Fruit fly (Drosophila melanogaster) whole organism, embryonic: ENCODE data around the gene CG43346.

ENCODE experiments used
- Abd-B ChIP-seq: fragments of 200-800 bp; sonication (Bioruptor generic); optimal IDR thresholded peaks from 2 replicates; lab custom pipeline; 2018; ENCODE audit warnings: missing biosample characterization, mild to moderate bottlenecking, missing genetic modification characterization, moderate library complexity
- CG10979 ChIP-seq: fragments of 200-800 bp; sonication (Bioruptor generic); optimal IDR thresholded peaks from 2 replicates; lab custom pipeline; 2018; ENCODE audit warnings: missing biosample characterization, mild to moderate bottlenecking, missing genetic modification characterization, moderate library complexity
- CG11398 ChIP-seq: fragments of 200-800 bp; sonication (Bioruptor generic); optimal IDR thresholded peaks from 2 replicates; lab custom pipeline; 2016; ENCODE audit warnings: missing biosample characterization, missing genetic modification characterization
- CG11504 ChIP-seq: fragments of 200-800 bp; sonication (Bioruptor generic); optimal IDR thresholded peaks from 3 replicates; lab custom pipeline; 2019; ENCODE audit warnings: missing biosample characterization, mild to moderate bottlenecking, missing genetic modification characterization, moderate library complexity
- CG12104 ChIP-seq: fragments of 200-800 bp; sonication (Bioruptor generic); optimal IDR thresholded peaks from 3 replicates; lab custom pipeline; 2016; ENCODE audit warnings: missing biosample characterization, missing genetic modification characterization
- CG14441 ChIP-seq: fragments of 200-800 bp; sonication (Bioruptor generic); IDR thresholded peaks from 2 replicates; pipeline ENCODE4 v1.3.6; 2022; ENCODE audit warnings: missing biosample characterization, missing genetic modification characterization
- CG15073 ChIP-seq: fragments of 200-800 bp; sonication (Bioruptor generic); optimal IDR thresholded peaks from 2 replicates; lab custom pipeline; 2016; ENCODE audit warnings: missing biosample characterization, missing genetic modification characterization
- CG15269 ChIP-seq: fragments of 200-800 bp; sonication (Bioruptor generic); optimal IDR thresholded peaks from 2 replicates; lab custom pipeline; 2018; ENCODE audit warnings: missing biosample characterization, mild to moderate bottlenecking, missing genetic modification characterization, moderate library complexity
- CG1602 ChIP-seq: fragments of 200-800 bp; sonication (Bioruptor generic); optimal IDR thresholded peaks from 3 replicates; lab custom pipeline; 2016; ENCODE audit warnings: missing biosample characterization, missing genetic modification characterization
- CG1647 ChIP-seq: fragments of 200-800 bp; sonication (Bioruptor generic); optimal IDR thresholded peaks from 3 replicates; lab custom pipeline; 2016; ENCODE audit warnings: missing biosample characterization, missing genetic modification characterization
- CG17359 ChIP-seq: fragments of 200-800 bp; sonication (Bioruptor generic); optimal IDR thresholded peaks from 3 replicates; lab custom pipeline; 2018; ENCODE audit warnings: missing biosample characterization, mild to moderate bottlenecking, missing genetic modification characterization, moderate library complexity
- CG17361 ChIP-seq: fragments of 200-800 bp; sonication (Bioruptor generic); IDR thresholded peaks from 3 replicates; pipeline ENCODE4 v1.3.6; 2022; ENCODE audit warnings: missing biosample characterization, missing genetic modification characterization
- CG2678 ChIP-seq: fragments of 200-800 bp; sonication (Bioruptor generic); optimal IDR thresholded peaks from 3 replicates; lab custom pipeline; 2019; ENCODE audit warnings: missing biosample characterization, mild to moderate bottlenecking, missing genetic modification characterization, moderate library complexity
- CG30403 ChIP-seq: fragments of 200-800 bp; sonication (Bioruptor generic); optimal IDR thresholded peaks from 3 replicates; lab custom pipeline; 2016; ENCODE audit warnings: missing biosample characterization, missing genetic modification characterization
- CG31365 ChIP-seq: fragments of 200-800 bp; sonication (Bioruptor generic); optimal IDR thresholded peaks from 2 replicates; lab custom pipeline; 2018; ENCODE audit warnings: missing biosample characterization, mild to moderate bottlenecking, missing genetic modification characterization
- CG3281 ChIP-seq: fragments of 200-800 bp; sonication (Bioruptor generic); optimal IDR thresholded peaks from 3 replicates; lab custom pipeline; 2017; ENCODE audit warnings: missing biosample characterization, mild to moderate bottlenecking, missing genetic modification characterization
- CG34422 ChIP-seq: fragments of 200-800 bp; sonication (Bioruptor generic); IDR thresholded peaks from 3 replicates; pipeline ENCODE4 v1.3.6; 2022; ENCODE audit warnings: missing biosample characterization, missing genetic modification characterization
- CG3838 ChIP-seq: fragments of 200-800 bp; sonication (Bioruptor generic); optimal IDR thresholded peaks from 3 replicates; lab custom pipeline; 2016; ENCODE audit warnings: missing biosample characterization, missing genetic modification characterization
- CG4424 ChIP-seq: fragments of 200-800 bp; sonication (Bioruptor generic); optimal IDR thresholded peaks from 3 replicates; lab custom pipeline; 2016; ENCODE audit warnings: missing biosample characterization, missing genetic modification characterization
- CG4707 ChIP-seq: fragments of 200-800 bp; sonication (Bioruptor generic); optimal IDR thresholded peaks from 2 replicates; lab custom pipeline; 2018; ENCODE audit warnings: missing biosample characterization, mild to moderate bottlenecking, missing genetic modification characterization, moderate library complexity
- CG7271 ChIP-seq: fragments of 200-800 bp; sonication (Bioruptor generic); optimal IDR thresholded peaks from 2 replicates; lab custom pipeline; 2018; ENCODE audit warnings: missing biosample characterization, mild to moderate bottlenecking, missing genetic modification characterization, moderate library complexity
- CG8924 ChIP-seq: fragments of 200-800 bp; optimal IDR thresholded peaks from 3 replicates; lab custom pipeline; 2019; ENCODE audit warnings: missing biosample characterization, mild to moderate bottlenecking, missing genetic modification characterization, moderate library complexity
- CG9817 ChIP-seq: fragments of 200-800 bp; sonication (Bioruptor generic); optimal IDR thresholded peaks from 2 replicates; lab custom pipeline; 2018; ENCODE audit warnings: missing biosample characterization, mild to moderate bottlenecking, missing genetic modification characterization, moderate library complexity
- D19A ChIP-seq: fragments of 200-800 bp; optimal IDR thresholded peaks from 3 replicates; lab custom pipeline; 2019; ENCODE audit warnings: missing biosample characterization, mild to moderate bottlenecking, missing genetic modification characterization, moderate library complexity
- Dip3 ChIP-seq: fragments of 200-800 bp; sonication (Bioruptor generic); optimal IDR thresholded peaks from 3 replicates; lab custom pipeline; 2016; ENCODE audit warnings: missing biosample characterization, missing genetic modification characterization
- Dll ChIP-seq: fragments of 200-800 bp; sonication (Bioruptor generic); IDR thresholded peaks from 4 replicates; pipeline ENCODE4 v1.3.6; 2022; ENCODE audit warnings: missing biosample characterization, missing genetic modification characterization; ENCODE audit not compliant: partially characterized antibody
- Drgx ChIP-seq: fragments of 200-800 bp; sonication (Bioruptor generic); IDR thresholded peaks from 2 replicates; pipeline ENCODE4 v1.3.6; 2022; ENCODE audit warnings: missing biosample characterization, missing genetic modification characterization
- E2f2 ChIP-seq: fragments of 200-800 bp; sonication (Bioruptor generic); IDR thresholded peaks from 2 replicates; pipeline ENCODE4 v1.3.6; 2022; ENCODE audit warnings: missing biosample characterization, missing genetic modification characterization
- HHEX ChIP-seq: fragments of 200-800 bp; sonication (Bioruptor generic); optimal IDR thresholded peaks from 3 replicates; lab custom pipeline; 2017; ENCODE audit warnings: missing biosample characterization, mild to moderate bottlenecking, missing genetic modification characterization, missing genetic modification reagents
- Hmr ChIP-seq: fragments of 200-800 bp; sonication (Bioruptor generic); optimal IDR thresholded peaks from 3 replicates; lab custom pipeline; 2017; ENCODE audit warnings: mild to moderate bottlenecking, missing biosample characterization, missing genetic modification reagents, missing genetic modification characterization
- Lhr ChIP-seq: fragments of 200-800 bp; sonication (Bioruptor generic); optimal IDR thresholded peaks from 3 replicates; lab custom pipeline; 2017; ENCODE audit warnings: mild to moderate bottlenecking, missing biosample characterization, missing genetic modification reagents, missing genetic modification characterization
- Nf-YA ChIP-seq: fragments of 200-800 bp; sonication (Bioruptor generic); IDR thresholded peaks from 2 replicates; pipeline ENCODE4 v1.3.6; 2022; ENCODE audit warnings: missing biosample characterization, missing genetic modification characterization
- NfI ChIP-seq: fragments of 200-800 bp; sonication (Bioruptor generic); optimal IDR thresholded peaks from 3 replicates; lab custom pipeline; 2018; ENCODE audit warnings: missing biosample characterization, mild to moderate bottlenecking, missing genetic modification characterization, moderate library complexity
- Side ChIP-seq: fragments of 200-800 bp; sonication (Bioruptor generic); optimal IDR thresholded peaks from 2 replicates; lab custom pipeline; 2016; ENCODE audit warnings: missing biosample characterization, missing genetic modification characterization
- Six4 ChIP-seq: fragments of 200-800 bp; sonication (Bioruptor generic); optimal IDR thresholded peaks from 2 replicates; lab custom pipeline; 2016; ENCODE audit warnings: missing biosample characterization, missing genetic modification characterization
- Sox102F ChIP-seq: fragments of 200-800 bp; sonication (Bioruptor generic); optimal IDR thresholded peaks from 2 replicates; lab custom pipeline; 2018; ENCODE audit warnings: missing biosample characterization, mild to moderate bottlenecking, missing genetic modification characterization, moderate library complexity
- Taf1 ChIP-seq: fragments of 200-800 bp; sonication (Bioruptor generic); IDR thresholded peaks from 2 replicates; pipeline ENCODE4 v1.3.6; 2022; ENCODE audit warnings: missing biosample characterization, missing genetic modification characterization
- Usf ChIP-seq: fragments of 200-800 bp; sonication (Bioruptor generic); optimal IDR thresholded peaks from 2 replicates; lab custom pipeline; 2017; ENCODE audit warnings: missing genotype, missing biosample characterization, missing genetic modification characterization
- amos ChIP-seq: fragments of 200-800 bp; sonication (Bioruptor generic); IDR thresholded peaks from 2 replicates; pipeline ENCODE4 v1.3.6; 2022; ENCODE audit warnings: missing biosample characterization, missing genetic modification characterization; ENCODE audit not compliant: partially characterized antibody
- chm ChIP-seq: fragments of 200-800 bp; sonication (Bioruptor generic); IDR thresholded peaks from 2 replicates; pipeline ENCODE4 v1.3.6; 2022; ENCODE audit warnings: missing biosample characterization, missing genetic modification characterization
- eve ChIP-seq, 2 experiments: fragments of >200 bp; optimal IDR thresholded peaks; 2 replicates each; lab custom pipeline; 2017; ENCODE audit warnings: missing biosample characterization in 2 of 2, missing genetic modification characterization in 2 of 2
- fru ChIP-seq: fragments of >200 bp; optimal IDR thresholded peaks from 2 replicates; lab custom pipeline; 2017
- grau ChIP-seq: fragments of 200-800 bp; optimal IDR thresholded peaks from 3 replicates; lab custom pipeline; 2019; ENCODE audit warnings: missing biosample characterization, mild to moderate bottlenecking, missing genetic modification characterization, moderate library complexity
- lola ChIP-seq, 3 experiments: fragments of >200 bp in 2 of 3; fragments of 200-800 bp in 1 of 3; sonication (Bioruptor generic) in 1 of 3; optimal IDR thresholded peaks; 2 replicates each; lab custom pipeline; 2017 to 2019; ENCODE audit warnings: missing biosample characterization in 3 of 3, missing genetic modification characterization in 3 of 3, mild to moderate bottlenecking in 1 of 3, moderate library complexity in 1 of 3
- nerfin-1 ChIP-seq: fragments of 200-800 bp; sonication (Bioruptor generic); optimal IDR thresholded peaks from 3 replicates; lab custom pipeline; 2019; ENCODE audit warnings: missing biosample characterization, mild to moderate bottlenecking, missing genetic modification characterization, moderate library complexity
- ranshi ChIP-seq: fragments of 200-800 bp; sonication (Bioruptor generic); IDR thresholded peaks from 2 replicates; pipeline ENCODE4 v1.3.6; 2022; ENCODE audit warnings: missing biosample characterization, missing genetic modification characterization
- sqz ChIP-seq: fragments of 200-800 bp; sonication (Bioruptor generic); optimal IDR thresholded peaks from 3 replicates; lab custom pipeline; 2018; ENCODE audit warnings: missing biosample characterization, mild to moderate bottlenecking, missing genetic modification characterization
- tgo ChIP-seq: fragments of 200-800 bp; sonication (Bioruptor generic); IDR thresholded peaks from 3 replicates; pipeline ENCODE4 v1.3.6; 2022; ENCODE audit warnings: missing biosample characterization, missing genetic modification characterization
- zen ChIP-seq: fragments of 200-800 bp; sonication (Bioruptor generic); optimal IDR thresholded peaks from 3 replicates; lab custom pipeline; 2018; ENCODE audit warnings: missing biosample characterization, mild to moderate bottlenecking, missing genetic modification characterization, moderate library complexity
- zf30C ChIP-seq: fragments of 200-800 bp; sonication (Bioruptor generic); optimal IDR thresholded peaks from 3 replicates; lab custom pipeline; 2018; ENCODE audit warnings: missing biosample characterization, mild to moderate bottlenecking, missing genetic modification characterization
- zfh2 ChIP-seq: fragments of 200-800 bp; sonication (Bioruptor generic); optimal IDR thresholded peaks from 2 replicates; lab custom pipeline; 2016; ENCODE audit warnings: missing biosample characterization, missing genetic modification characterization

CG43346 gene

dm6 chr2L:21196511-21196910 is 28.1 kb upstream of the CG43346 start (continued):
- peak; percentile 47 for TF ChIP-seq CG11504
- peak; percentile 33 for TF ChIP-seq zen (tag; lab: Kevin White, UChicago)
- TF ChIP-seq CG7271 (tag; lab: Kevin White, UChicago) = no peak
- peak in 1 of 3 experiments; percentile 3 for TF ChIP-seq lola (GFP tag; optimal IDR thresholded peaks at IDR 0.05; lab: Kevin White, UChicago)
- peak; percentile 8 for TF ChIP-seq CG15269
- peak; percentile 35 for TF ChIP-seq grau (tag; lab: Kevin White, UChicago)
- peak; percentile 56 for TF ChIP-seq CG2678 (tag; lab: Kevin White, UChicago)
- no peak for TF ChIP-seq fru (lab: Kevin White, UChicago)
- peak; percentile 1 for TF ChIP-seq CG4424 (GFP tag; lab: Kevin White, UChicago)
- no peak for TF ChIP-seq CG15073 (GFP tag; lab: Kevin White, UChicago)
- TF ChIP-seq Usf (GFP tag; lab: Kevin White, UChicago) = peak; percentile 10
- peak in 1 of 2 experiments; percentile 52 for TF ChIP-seq eve (GFP tag; optimal IDR thresholded peaks at IDR 0.05; lab: Kevin White, UChicago)
- TF ChIP-seq CG1602 (GFP tag; lab: Kevin White, UChicago) = no peak
- TF ChIP-seq Drgx = 0 out of 2 replicates have a peak, but pooled peaks have one; percentile 32
- TF ChIP-seq CG17359 (tag; lab: Kevin White, UChicago) = no peak
- TF ChIP-seq Sox102F = no peak
- no peak for TF ChIP-seq CG31365 (tag; lab: Kevin White, UChicago)
- no peak for TF ChIP-seq CG34422 (GFP tag; lab: Robert Waterston, UW)
- TF ChIP-seq amos (GFP tag; lab: Robert Waterston, UW) = no peak
- no peak for TF ChIP-seq Dip3 (GFP tag; lab: Kevin White, UChicago)
- TF ChIP-seq Hmr (GFP tag; lab: Kevin White, UChicago) = peak; percentile 34
- TF ChIP-seq nerfin-1 = no peak
- TF ChIP-seq chm (GFP tag; lab: Robert Waterston, UW) = no peak
- peak; percentile 9 for TF ChIP-seq D19A
- no peak for TF ChIP-seq NfI (GFP tag; lab: Kevin White, UChicago)
- TF ChIP-seq E2f2 (GFP tag; lab: Robert Waterston, UW) = 0 out of 2 replicates have a peak, but pooled peaks have one; percentile 9
- TF ChIP-seq CG3838 (GFP tag; lab: Kevin White, UChicago) = no peak
- TF ChIP-seq CG8924 = peak; percentile 6
- TF ChIP-seq CG10979 (tag; lab: Kevin White, UChicago) = peak; percentile 1
- TF ChIP-seq CG1647 (GFP tag; lab: Kevin White, UChicago) = no peak
- no peak for TF ChIP-seq Lhr (GFP tag; lab: Kevin White, UChicago)
- TF ChIP-seq CG4707 (GFP tag; lab: Kevin White, UChicago) = no peak
- no peak for TF ChIP-seq Dll (GFP tag; lab: Robert Waterston, UW)
- TF ChIP-seq CG3281 (GFP tag; lab: Kevin White, UChicago) = peak; percentile 14
- TF ChIP-seq tgo (GFP tag; lab: Robert Waterston, UW) = peak; percentile 32; the same call in 1 of the 3 replicates
- TF ChIP-seq Nf-YA (GFP tag; lab: Robert Waterston, UW) = no peak
- no peak for TF ChIP-seq sqz (GFP tag; lab: Kevin White, UChicago)
- no peak for TF ChIP-seq Six4 (GFP tag; lab: Kevin White, UChicago)
- no peak for TF ChIP-seq CG11398 (GFP tag; lab: Kevin White, UChicago)
- no peak for TF ChIP-seq zfh2 (GFP tag; lab: Kevin White, UChicago)
- no peak for TF ChIP-seq Side (GFP tag; lab: Kevin White, UChicago)
- no peak for TF ChIP-seq CG9817 (tag; lab: Kevin White, UChicago)
- TF ChIP-seq CG12104 (GFP tag; lab: Kevin White, UChicago) = no peak
- TF ChIP-seq CG14441 = no peak
- 0 out of 3 replicates have a peak, but pooled peaks have one; percentile 32 for TF ChIP-seq CG17361
- no peak for TF ChIP-seq Abd-B (GFP tag; lab: Kevin White, UChicago)
- no peak for TF ChIP-seq ranshi
- TF ChIP-seq Taf1 (GFP tag; lab: Robert Waterston, UW) = 0 out of 2 replicates have a peak, but pooled peaks have one; percentile 8
- TF ChIP-seq HHEX (GFP tag; lab: Kevin White, UChicago) = peak; percentile 17
- peak; percentile 30 for TF ChIP-seq zf30C (GFP tag; lab: Kevin White, UChicago)
- TF ChIP-seq CG30403 (GFP tag; lab: Kevin White, UChicago) = peak; percentile 18
